Fruit fly (Drosophila melanogaster): ENCODE results near the gene Vps33B.

The Vps33B gene

dm6 chr3R:25476744-25477143, 3.5 kb downstream of the Vps33B start, which contains the start of the genes CG4553 and MED28 (continued):
- TF ChIP-seq yki (optimal IDR thresholded peaks at IDR 0.05), result no peak
- TF ChIP-seq grn (GFP tag; optimal IDR thresholded peaks at IDR 0.05), result no peak
- TF ChIP-seq E2f2 (GFP tag; IDR thresholded peaks at IDR 0.05), result peak; percentile 59; the same call in 1 of the 2 replicates
- no peak for TF ChIP-seq CG13424 (tag; optimal IDR thresholded peaks at IDR 0.05)
- no peak for TF ChIP-seq sc (optimal IDR thresholded peaks at IDR 0.05)
- no peak for TF ChIP-seq sc (GFP tag; optimal IDR thresholded peaks at IDR 0.05)
- no peak for TF ChIP-seq danr (GFP tag; IDR thresholded peaks at IDR 0.05)
- peak in 1 of 2 experiments; percentile 63 for TF ChIP-seq crp (GFP tag; optimal IDR thresholded peaks at IDR 0.05)
- no peak for TF ChIP-seq Elba2 (GFP tag; optimal IDR thresholded peaks at IDR 0.05)
- no peak for TF ChIP-seq CG11093 (GFP tag; IDR thresholded peaks at IDR 0.05)
- TF ChIP-seq pros (GFP tag; optimal IDR thresholded peaks at IDR 0.05), result no peak
- peak; percentile 3 for TF ChIP-seq Max (GFP tag; optimal IDR thresholded peaks at IDR 0.05)
- peak; percentile 85 for TF ChIP-seq Dref (GFP tag; IDR thresholded peaks at IDR 0.05)
- no peak for TF ChIP-seq cas (GFP tag; IDR thresholded peaks at IDR 0.05)
- no peak for TF ChIP-seq wdn (GFP tag; IDR thresholded peaks at IDR 0.05)
- TF ChIP-seq CG14860 (GFP tag; IDR thresholded peaks at IDR 0.05; ENCODE audit: partially characterized antibody), result peak; percentile 85
- TF ChIP-seq org-1 (GFP tag; optimal IDR thresholded peaks at IDR 0.05), result no peak
- peak; percentile 60 for TF ChIP-seq CG17186 (GFP tag; optimal IDR thresholded peaks at IDR 0.05)
- TF ChIP-seq CHES-1-like (GFP tag; optimal IDR thresholded peaks at IDR 0.05), result no peak
- no peak for TF ChIP-seq Dfd (GFP tag; optimal IDR thresholded peaks at IDR 0.05)
- TF ChIP-seq Nf-YC (tag; optimal IDR thresholded peaks at IDR 0.05), result peak; percentile 4
- peak; percentile 75 for TF ChIP-seq CG7963 (GFP tag; IDR thresholded peaks at IDR 0.05; ENCODE audit: partially characterized antibody)
- peak; percentile 91 for TF ChIP-seq Doc3 (GFP tag; IDR thresholded peaks at IDR 0.05; ENCODE audit: partially characterized antibody)
- TF ChIP-seq Med (GFP tag), result peak; percentile 66
- peak; percentile 71 for TF ChIP-seq vnd (GFP tag; IDR thresholded peaks at IDR 0.05; ENCODE audit: partially characterized antibody)
- no peak for TF ChIP-seq nom (GFP tag; optimal IDR thresholded peaks at IDR 0.05)
- TF ChIP-seq HLH4C (GFP tag; IDR thresholded peaks at IDR 0.05; ENCODE audit: partially characterized antibody), result peak; percentile 85
- no peak for TF ChIP-seq sr (GFP tag; IDR thresholded peaks at IDR 0.05)
- TF ChIP-seq CG15514 (GFP tag; optimal IDR thresholded peaks at IDR 0.05), result peak; percentile 65
- TF ChIP-seq CG8281 (tag; optimal IDR thresholded peaks at IDR 0.05), result no peak
- no peak for TF ChIP-seq abd-A (tag; optimal IDR thresholded peaks at IDR 0.05)
- TF ChIP-seq dm (GFP tag; optimal IDR thresholded peaks at IDR 0.05), result peak; percentile 74
- TF ChIP-seq CG9797 (GFP tag; optimal IDR thresholded peaks at IDR 0.05), result no peak
- no peak for TF ChIP-seq scrt (GFP tag; optimal IDR thresholded peaks at IDR 0.05)
- TF ChIP-seq CG34224 (GFP tag; IDR thresholded peaks at IDR 0.05; ENCODE audit: partially characterized antibody), result peak; percentile 89
- TF ChIP-seq CG9215 (GFP tag; IDR thresholded peaks at IDR 0.05), result no peak
- TF ChIP-seq bigmax (GFP tag; optimal IDR thresholded peaks at IDR 0.05), result no peak
- TF ChIP-seq Eip74EF (GFP tag; optimal IDR thresholded peaks at IDR 0.05), result no peak
- no peak for TF ChIP-seq hth (optimal IDR thresholded peaks at IDR 0.05)
- no peak for TF ChIP-seq gsb-n (tag; optimal IDR thresholded peaks at IDR 0.05)
- TF ChIP-seq CG4282 (GFP tag; optimal IDR thresholded peaks at IDR 0.05), result no peak
- peak; percentile 22 for TF ChIP-seq CG34376 (GFP tag; optimal IDR thresholded peaks at IDR 0.05)
- no peak for TF ChIP-seq toy (GFP tag; IDR thresholded peaks at IDR 0.05)
- no peak for TF ChIP-seq CG2889 (GFP tag; IDR thresholded peaks at IDR 0.05)
- peak; percentile 85 for TF ChIP-seq zen2 (GFP tag; IDR thresholded peaks at IDR 0.05; ENCODE audit: partially characterized antibody)
- peak; percentile 79 for TF ChIP-seq CG16813 (GFP tag; IDR thresholded peaks at IDR 0.05; ENCODE audit: partially characterized antibody)
- TF ChIP-seq CG2712 (tag; optimal IDR thresholded peaks at IDR 0.05), result no peak
- TF ChIP-seq hbn (GFP tag; IDR thresholded peaks at IDR 0.05; ENCODE audit: partially characterized antibody), result peak; percentile 85
- no peak for TF ChIP-seq Ssrp (tag; optimal IDR thresholded peaks at IDR 0.05)
- TF ChIP-seq pzg (GFP tag; optimal IDR thresholded peaks at IDR 0.05), result peak; percentile 50
